Worm (Caenorhabditis elegans): ENCODE results near the gene T25B9.2.

ce11 chrIV:10745332-10745731, 6.3 kb downstream of the T25B9.2 start:
- TF ChIP-seq flh-1 (GFP tag; optimal IDR thresholded peaks at IDR 0.05) (no peak), ces-1 (GFP tag; optimal IDR thresholded peaks at IDR 0.05) (no peak), sem-2 (GFP tag; optimal IDR thresholded peaks at IDR 0.05) (no peak), lin-13 (tag; optimal IDR thresholded peaks at IDR 0.05) (no peak)

Measured in whole organism, mixed stage, embryonic.